Worm (Caenorhabditis elegans) whole organism, young adult: Measurements from ENCODE around the gene srab-17.

Experiments
- F37B4.10 ChIP-seq: fragments of 200-800 bp; sonication (Bioruptor generic); IDR thresholded peaks from 2 replicates; pipeline ENCODE4 v1.3.6; 2022; ENCODE audit warnings: missing genetic modification characterization, missing compliant biosample characterization
- K12H6.12 ChIP-seq: fragments of 200-800 bp; sonication (Bioruptor generic); optimal IDR thresholded peaks from 2 replicates; lab custom pipeline; 2018; ENCODE audit warnings: mild to moderate bottlenecking, missing genetic modification characterization, missing compliant biosample characterization
- ama-1 ChIP-seq, 3 experiments: fragments of 150-350 bp in 1 of 3; sonication (generic microtip) in 2 of 3; optimal IDR thresholded peaks; 2 replicates each; lab custom pipeline; 2014 to 2018; ENCODE audit warnings: missing biosample characterization in 2 of 3, missing genetic modification characterization in 2 of 3, missing genetic modification reagents in 2 of 3
- ceh-58 ChIP-seq: fragments of 200-800 bp; sonication (Bioruptor generic); IDR thresholded peaks from 2 replicates; pipeline ENCODE4 v1.3.6; 2022; ENCODE audit warnings: missing genetic modification characterization, missing compliant biosample characterization
- dpff-1 ChIP-seq: sonication (generic microtip); optimal IDR thresholded peaks from 2 replicates; lab custom pipeline; 2017; ENCODE audit warnings: mild to moderate bottlenecking, missing genetic modification characterization, missing compliant biosample characterization
- dpl-1 ChIP-seq: fragments of 150-350 bp; optimal IDR thresholded peaks from 2 replicates; lab custom pipeline; 2014; ENCODE audit warnings: missing biosample characterization, missing genetic modification reagents, missing genetic modification characterization
- unc-130 ChIP-seq: sonication (generic microtip); optimal IDR thresholded peaks from 2 replicates; lab custom pipeline; 2016; ENCODE audit warnings: missing genetic modification reagents, missing genetic modification characterization, missing compliant biosample characterization
- unc-62 ChIP-seq: fragments of 150-350 bp; optimal IDR thresholded peaks from 2 replicates; lab custom pipeline; 2014; ENCODE audit warnings: missing biosample characterization, missing genetic modification reagents, missing genetic modification characterization

ce11 chrV:9835945-9836344 is 32.3 kb downstream of the srab-17 start, which contains the start of gene sru-38:
- no peak for TF ChIP-seq ama-1 (optimal IDR thresholded peaks at IDR 0.05; lab: Kevin White, UChicago)
- no peak for TF ChIP-seq ama-1 (GFP tag; optimal IDR thresholded peaks at IDR 0.05; lab: Kevin White, UChicago)
- no peak for TF ChIP-seq K12H6.12 (tag; lab: Kevin White, UChicago)
- no peak for TF ChIP-seq unc-62 (GFP tag; lab: Kevin White, UChicago)
- no peak for TF ChIP-seq unc-130 (GFP tag; lab: Kevin White, UChicago)
- no peak for TF ChIP-seq ceh-58 (GFP tag; lab: Robert Waterston, UW)
- TF ChIP-seq dpff-1 (tag; lab: Kevin White, UChicago), result no peak
- TF ChIP-seq dpl-1 (GFP tag; lab: Kevin White, UChicago), result no peak
- no peak for TF ChIP-seq F37B4.10
